Fruit fly (Drosophila melanogaster) whole organism, embryonic: Measurements from ENCODE around the gene PIG-B.

Experiments
- CG10267 ChIP-seq: fragments of 200-800 bp; sonication (Bioruptor generic); optimal IDR thresholded peaks from 2 replicates; lab custom pipeline; 2018; ENCODE audit warnings: missing biosample characterization, mild to moderate bottlenecking, missing genetic modification characterization, moderate library complexity
- CG11085 ChIP-seq: fragments of 200-800 bp; sonication (Bioruptor generic); IDR thresholded peaks from 2 replicates; pipeline ENCODE4 v1.3.6; 2022; ENCODE audit warnings: missing biosample characterization, missing genetic modification characterization
- CG11695 ChIP-seq: fragments of 200-800 bp; sonication (Bioruptor generic); IDR thresholded peaks from 3 replicates; pipeline ENCODE4 v1.3.6; 2022; ENCODE audit warnings: missing biosample characterization, missing genetic modification characterization
- CG12391 ChIP-seq: fragments of 200-800 bp; sonication (Bioruptor generic); optimal IDR thresholded peaks from 3 replicates; lab custom pipeline; 2018; ENCODE audit warnings: missing biosample characterization, mild to moderate bottlenecking, missing genetic modification characterization, moderate library complexity
- CG15514 ChIP-seq: fragments of 200-800 bp; sonication (Bioruptor generic); optimal IDR thresholded peaks from 3 replicates; lab custom pipeline; 2017; ENCODE audit warnings: missing biosample characterization, missing genetic modification characterization, mild to moderate bottlenecking, moderate library complexity, missing genetic modification reagents
- CG17829 ChIP-seq: fragments of 200-800 bp; optimal IDR thresholded peaks from 2 replicates; lab custom pipeline; 2019; ENCODE audit warnings: missing biosample characterization, mild to moderate bottlenecking, missing genetic modification characterization, moderate library complexity
- CG18262 ChIP-seq: fragments of 200-800 bp; optimal IDR thresholded peaks from 3 replicates; lab custom pipeline; 2019; ENCODE audit warnings: missing biosample characterization, mild to moderate bottlenecking, missing genetic modification characterization, moderate library complexity
- CG2875 ChIP-seq: fragments of 200-800 bp; sonication (Bioruptor generic); optimal IDR thresholded peaks from 2 replicates; lab custom pipeline; 2017; ENCODE audit warnings: missing biosample characterization, mild to moderate bottlenecking, missing genetic modification characterization, missing genetic modification reagents
- CG30403 ChIP-seq: fragments of 200-800 bp; sonication (Bioruptor generic); optimal IDR thresholded peaks from 3 replicates; lab custom pipeline; 2016; ENCODE audit warnings: missing biosample characterization, missing genetic modification characterization
- CG31365 ChIP-seq: fragments of 200-800 bp; sonication (Bioruptor generic); optimal IDR thresholded peaks from 2 replicates; lab custom pipeline; 2018; ENCODE audit warnings: missing biosample characterization, mild to moderate bottlenecking, missing genetic modification characterization
- CG32772 ChIP-seq: fragments of 200-800 bp; sonication (Bioruptor generic); IDR thresholded peaks from 2 replicates; pipeline ENCODE4 v1.3.6; 2022; ENCODE audit warnings: missing biosample characterization, missing genetic modification characterization
- CG34422 ChIP-seq: fragments of 200-800 bp; sonication (Bioruptor generic); IDR thresholded peaks from 3 replicates; pipeline ENCODE4 v1.3.6; 2022; ENCODE audit warnings: missing biosample characterization, missing genetic modification characterization
- CG4854 ChIP-seq: fragments of 200-800 bp; sonication (Bioruptor generic); optimal IDR thresholded peaks from 2 replicates; lab custom pipeline; 2016; ENCODE audit warnings: missing biosample characterization, missing genetic modification characterization, inconsistent platforms
- CG6689 ChIP-seq: fragments of 200-800 bp; sonication (Bioruptor generic); IDR thresholded peaks from 2 replicates; pipeline ENCODE4 v1.3.6; 2022; ENCODE audit warnings: missing biosample characterization, missing genetic modification characterization
- CG6813 ChIP-seq: fragments of 200-800 bp; sonication (Bioruptor generic); optimal IDR thresholded peaks from 2 replicates; lab custom pipeline; 2017; ENCODE audit warnings: missing biosample characterization, missing genetic modification characterization, mild to moderate bottlenecking, moderate library complexity, missing genetic modification reagents
- CG7928 ChIP-seq: fragments of 200-800 bp; sonication (Bioruptor generic); optimal IDR thresholded peaks from 2 replicates; lab custom pipeline; 2017; ENCODE audit warnings: missing biosample characterization, mild to moderate bottlenecking, missing genetic modification characterization
- CG8359 ChIP-seq: fragments of 200-800 bp; sonication (Bioruptor generic); optimal IDR thresholded peaks from 2 replicates; lab custom pipeline; 2017; ENCODE audit warnings: missing biosample characterization, mild to moderate bottlenecking, missing genetic modification characterization, borderline replicate concordance
- CG9215 ChIP-seq: fragments of 200-800 bp; sonication (Bioruptor generic); IDR thresholded peaks from 2 replicates; pipeline ENCODE4 v1.3.6; 2022; ENCODE audit warnings: missing biosample characterization, missing genetic modification characterization
- CG9437 ChIP-seq: fragments of 200-800 bp; sonication (Bioruptor generic); optimal IDR thresholded peaks from 2 replicates; lab custom pipeline; 2018; ENCODE audit warnings: missing biosample characterization, mild to moderate bottlenecking, missing genetic modification characterization
- CG9609 ChIP-seq: fragments of 200-800 bp; sonication (Bioruptor generic); optimal IDR thresholded peaks from 3 replicates; lab custom pipeline; 2016; ENCODE audit warnings: missing biosample characterization, missing genetic modification characterization
- CG9817 ChIP-seq: fragments of 200-800 bp; sonication (Bioruptor generic); optimal IDR thresholded peaks from 2 replicates; lab custom pipeline; 2018; ENCODE audit warnings: missing biosample characterization, mild to moderate bottlenecking, missing genetic modification characterization, moderate library complexity
- Dp ChIP-seq: fragments of 200-800 bp; sonication (Bioruptor generic); optimal IDR thresholded peaks from 2 replicates; lab custom pipeline; 2018; ENCODE audit warnings: missing biosample characterization, mild to moderate bottlenecking, missing genetic modification characterization, moderate library complexity
- Drgx ChIP-seq: fragments of 200-800 bp; sonication (Bioruptor generic); IDR thresholded peaks from 2 replicates; pipeline ENCODE4 v1.3.6; 2022; ENCODE audit warnings: missing biosample characterization, missing genetic modification characterization
- E2f2 ChIP-seq: fragments of 200-800 bp; sonication (Bioruptor generic); IDR thresholded peaks from 2 replicates; pipeline ENCODE4 v1.3.6; 2022; ENCODE audit warnings: missing biosample characterization, missing genetic modification characterization
- HLH54F ChIP-seq: fragments of 200-800 bp; sonication (Bioruptor generic); optimal IDR thresholded peaks from 3 replicates; lab custom pipeline; 2016; ENCODE audit warnings: missing biosample characterization, missing genetic modification characterization
- Hey ChIP-seq: fragments of 200-800 bp; sonication (Bioruptor generic); optimal IDR thresholded peaks from 3 replicates; lab custom pipeline; 2018; ENCODE audit warnings: missing biosample characterization, mild to moderate bottlenecking, missing genetic modification characterization
- Jarid2 ChIP-seq: fragments of 200-800 bp; sonication (Bioruptor generic); optimal IDR thresholded peaks from 3 replicates; lab custom pipeline; 2017; ENCODE audit warnings: mild to moderate bottlenecking, missing biosample characterization, missing genetic modification reagents, missing genetic modification characterization
- Lhr ChIP-seq: fragments of 200-800 bp; sonication (Bioruptor generic); optimal IDR thresholded peaks from 3 replicates; lab custom pipeline; 2017; ENCODE audit warnings: mild to moderate bottlenecking, missing biosample characterization, missing genetic modification reagents, missing genetic modification characterization
- Nf-YA ChIP-seq: fragments of 200-800 bp; sonication (Bioruptor generic); IDR thresholded peaks from 2 replicates; pipeline ENCODE4 v1.3.6; 2022; ENCODE audit warnings: missing biosample characterization, missing genetic modification characterization
- Rfx ChIP-seq: fragments of 200-800 bp; sonication (Bioruptor generic); IDR thresholded peaks from 2 replicates; pipeline ENCODE4 v1.3.6; 2022; ENCODE audit warnings: missing biosample characterization, missing genetic modification characterization
- ash1 ChIP-seq: fragments of 200-800 bp; sonication (Bioruptor generic); optimal IDR thresholded peaks from 2 replicates; lab custom pipeline; 2018; ENCODE audit warnings: missing biosample characterization, mild to moderate bottlenecking, missing genetic modification characterization
- bbx ChIP-seq: fragments of 200-800 bp; sonication (Bioruptor generic); IDR thresholded peaks from 2 replicates; pipeline ENCODE4 v1.3.6; 2022; ENCODE audit warnings: missing biosample characterization, missing genetic modification characterization; ENCODE audit not compliant: partially characterized antibody
- btn ChIP-seq: fragments of 200-800 bp; sonication (Bioruptor generic); optimal IDR thresholded peaks from 2 replicates; lab custom pipeline; 2016; ENCODE audit warnings: missing biosample characterization, missing genetic modification characterization
- chn ChIP-seq: fragments of 200-800 bp; sonication (Bioruptor generic); optimal IDR thresholded peaks from 2 replicates; lab custom pipeline; 2016; ENCODE audit warnings: missing biosample characterization, missing genetic modification characterization
- cwo ChIP-seq: fragments of 200-800 bp; sonication (Bioruptor generic); optimal IDR thresholded peaks from 3 replicates; lab custom pipeline; 2017; ENCODE audit warnings: missing biosample characterization, missing genetic modification characterization, mild to moderate bottlenecking, moderate library complexity, missing genetic modification reagents
- gce ChIP-seq: fragments of 200-800 bp; sonication (Bioruptor generic); IDR thresholded peaks from 3 replicates; pipeline ENCODE4 v1.3.6; 2022; ENCODE audit warnings: missing biosample characterization, missing genetic modification characterization
- kni ChIP-seq: fragments of 200-800 bp; sonication (Bioruptor generic); optimal IDR thresholded peaks from 3 replicates; lab custom pipeline; 2017; ENCODE audit warnings: mild to moderate bottlenecking, missing biosample characterization, missing genetic modification reagents, missing genetic modification characterization
- knrl ChIP-seq: fragments of 200-800 bp; sonication (Bioruptor generic); IDR thresholded peaks from 3 replicates; pipeline ENCODE4 v1.3.6; 2022; ENCODE audit warnings: missing biosample characterization, missing genetic modification characterization; ENCODE audit not compliant: partially characterized antibody
- lilli ChIP-seq: fragments of 200-800 bp; sonication (Bioruptor generic); optimal IDR thresholded peaks from 3 replicates; lab custom pipeline; 2016; ENCODE audit warnings: missing biosample characterization, missing genetic modification characterization
- lola ChIP-seq, 3 experiments: fragments of >200 bp in 2 of 3; fragments of 200-800 bp in 1 of 3; sonication (Bioruptor generic) in 1 of 3; optimal IDR thresholded peaks; 2 replicates each; lab custom pipeline; 2017 to 2019; ENCODE audit warnings: missing biosample characterization in 3 of 3, missing genetic modification characterization in 3 of 3, mild to moderate bottlenecking in 1 of 3, moderate library complexity in 1 of 3
- nerfin-1 ChIP-seq: fragments of 200-800 bp; sonication (Bioruptor generic); optimal IDR thresholded peaks from 3 replicates; lab custom pipeline; 2019; ENCODE audit warnings: missing biosample characterization, mild to moderate bottlenecking, missing genetic modification characterization, moderate library complexity
- otp ChIP-seq: fragments of 200-800 bp; sonication (Bioruptor generic); IDR thresholded peaks from 3 replicates; pipeline ENCODE4, ENCODE4 v1.3.6; 2022; ENCODE audit warnings: missing biosample characterization, missing genetic modification characterization
- phol ChIP-seq: fragments of 200-800 bp; sonication (Bioruptor generic); optimal IDR thresholded peaks from 3 replicates; lab custom pipeline; 2018; ENCODE audit warnings: missing biosample characterization, mild to moderate bottlenecking, missing genetic modification characterization, moderate library complexity
- ranshi ChIP-seq: fragments of 200-800 bp; sonication (Bioruptor generic); IDR thresholded peaks from 2 replicates; pipeline ENCODE4 v1.3.6; 2022; ENCODE audit warnings: missing biosample characterization, missing genetic modification characterization
- sc ChIP-seq, 3 experiments: fragments of >200 bp in 2 of 3; fragments of 200-800 bp in 1 of 3; sonication (Bioruptor generic) in 1 of 3; optimal IDR thresholded peaks; 2 replicates in 2 of 3; 3 replicates in 1 of 3; lab custom pipeline; 2017; ENCODE audit warnings: mild to moderate bottlenecking in 1 of 3, missing biosample characterization in 1 of 3, missing genetic modification characterization in 1 of 3, missing genetic modification reagents in 1 of 3
- sens ChIP-seq: fragments of 200-800 bp; sonication (Bioruptor generic); peaks from one replicate; lab custom pipeline; 2016; ENCODE audit warnings: missing biosample characterization, missing genetic modification characterization
- sima ChIP-seq: fragments of 200-800 bp; sonication (Bioruptor generic); optimal IDR thresholded peaks from 2 replicates; lab custom pipeline; 2016; ENCODE audit warnings: missing biosample characterization, missing genetic modification characterization
- trem ChIP-seq: fragments of 200-800 bp; optimal IDR thresholded peaks from 3 replicates; lab custom pipeline; 2019; ENCODE audit warnings: missing biosample characterization, mild to moderate bottlenecking, missing genetic modification characterization, moderate library complexity
- wdn ChIP-seq: fragments of 200-800 bp; sonication (Bioruptor generic); IDR thresholded peaks from 2 replicates; pipeline ENCODE4 v1.3.6; 2022; ENCODE audit warnings: missing biosample characterization, missing genetic modification characterization

The PIG-B gene

dm6 chr3L:3826541-3826940 lies 15.5 kb downstream of the PIG-B start (continued):
- TF ChIP-seq bbx (GFP tag; lab: Robert Waterston, UW): no peak
- TF ChIP-seq CG18262: peak; percentile 83
- TF ChIP-seq knrl (GFP tag; lab: Robert Waterston, UW): no peak
- peak; percentile 77 for TF ChIP-seq CG17829 (tag; lab: Kevin White, UChicago)
- TF ChIP-seq Hey: no peak
- peak; percentile 63; the same call in 2 of the 3 replicates for TF ChIP-seq CG34422
- TF ChIP-seq CG32772: peak; percentile 78
- TF ChIP-seq ranshi: peak; percentile 89
- TF ChIP-seq Nf-YA (GFP tag; lab: Robert Waterston, UW): peak; percentile 72
- TF ChIP-seq CG4854 (GFP tag; lab: Kevin White, UChicago): peak; percentile 11
- no peak for TF ChIP-seq sima (GFP tag; lab: Kevin White, UChicago)
- peak; percentile 65; the same call in 1 of the 2 replicates for TF ChIP-seq E2f2 (GFP tag; lab: Robert Waterston, UW)
- TF ChIP-seq otp: 0 out of 3 replicates have a peak, but pooled peaks have one; percentile 38
- peak; percentile 89 for TF ChIP-seq CG12391 (tag; lab: Kevin White, UChicago)
- peak; percentile 27 for TF ChIP-seq chn (GFP tag; lab: Kevin White, UChicago)
- TF ChIP-seq CG30403 (GFP tag; lab: Kevin White, UChicago): peak; percentile 76
- TF ChIP-seq CG6689 (GFP tag; lab: Robert Waterston, UW): peak; percentile 81
- TF ChIP-seq CG11085 (GFP tag; lab: Robert Waterston, UW): peak; percentile 60; the same call in 1 of the 2 replicates
- TF ChIP-seq phol: peak; percentile 84
- peak; percentile 85 for TF ChIP-seq CG6813 (GFP tag; lab: Kevin White, UChicago)
- peak; percentile 88 for TF ChIP-seq CG11695 (GFP tag; lab: Robert Waterston, UW)
- peak; percentile 45 for TF ChIP-seq CG8359
- TF ChIP-seq Dp (GFP tag; lab: Kevin White, UChicago): no peak
- TF ChIP-seq CG10267 (tag; lab: Kevin White, UChicago): peak; percentile 79
- peak; percentile 58 for TF ChIP-seq trem (tag; lab: Kevin White, UChicago)
- no peak for TF ChIP-seq ash1 (GFP tag; lab: Kevin White, UChicago)
- TF ChIP-seq wdn (GFP tag; lab: Robert Waterston, UW): peak; percentile 72
- peak; percentile 61 for TF ChIP-seq CG9437
- peak; percentile 77; the same call in 1 of the 2 replicates for TF ChIP-seq Drgx (GFP tag; lab: Robert Waterston, UW)
- TF ChIP-seq gce (GFP tag; lab: Robert Waterston, UW): peak; percentile 61; the same call in 1 of the 3 replicates
- peak; percentile 43 for TF ChIP-seq Jarid2 (GFP tag; lab: Kevin White, UChicago)
- TF ChIP-seq HLH54F (GFP tag; lab: Kevin White, UChicago): peak; percentile 11
- no peak for TF ChIP-seq kni (GFP tag; lab: Kevin White, UChicago)
- TF ChIP-seq CG9817 (tag; lab: Kevin White, UChicago): peak; percentile 74
- peak; percentile 90 for TF ChIP-seq sens (GFP tag; lab: Kevin White, UChicago)
- TF ChIP-seq lilli: peak; percentile 63
- peak; percentile 19 for TF ChIP-seq CG7928 (GFP tag; lab: Kevin White, UChicago)
- TF ChIP-seq sc (optimal IDR thresholded peaks at IDR 0.05; lab: Kevin White, UChicago): no peak
- peak; percentile 58 for TF ChIP-seq sc (GFP tag; optimal IDR thresholded peaks at IDR 0.05; lab: Kevin White, UChicago)
- TF ChIP-seq CG9609 (GFP tag; lab: Kevin White, UChicago): no peak
- no peak for TF ChIP-seq btn (GFP tag; lab: Kevin White, UChicago)
- TF ChIP-seq CG2875 (GFP tag; lab: Kevin White, UChicago): peak; percentile 53
- TF ChIP-seq Lhr (GFP tag; lab: Kevin White, UChicago): peak; percentile 5
- TF ChIP-seq CG31365 (tag; lab: Kevin White, UChicago): no peak
- peak; percentile 82 for TF ChIP-seq cwo (GFP tag; lab: Kevin White, UChicago)
- TF ChIP-seq Rfx (GFP tag; lab: Robert Waterston, UW): peak; percentile 84
- TF ChIP-seq lola (GFP tag; optimal IDR thresholded peaks at IDR 0.05; lab: Kevin White, UChicago): peak in 1 of 3 experiments; percentile 66
- TF ChIP-seq nerfin-1: peak; percentile 83
- peak; percentile 78 for TF ChIP-seq CG15514 (GFP tag; lab: Kevin White, UChicago)
- peak; percentile 60 for TF ChIP-seq CG9215 (GFP tag; lab: Robert Waterston, UW)
